Worm (Caenorhabditis elegans) whole organism, L4/young adult: ENCODE results near the gene F46B6.2.

ENCODE experiments used
- W03F9.2 ChIP-seq: fragments of 150-350 bp; optimal IDR thresholded peaks from 2 replicates; lab custom pipeline; 2014; ENCODE audit warnings: missing biosample characterization, missing genetic modification characterization
- dao-5 ChIP-seq: sonication (generic microtip); optimal IDR thresholded peaks from 2 replicates; lab custom pipeline; 2016; ENCODE audit warnings: missing genotype, missing genetic modification characterization, moderate library complexity, missing compliant biosample characterization
- him-1 ChIP-seq: sonication (generic microtip); optimal IDR thresholded peaks from 2 replicates; lab custom pipeline; 2016; ENCODE audit warnings: missing genotype, missing genetic modification reagents, missing genetic modification characterization, missing compliant biosample characterization

ce11 chrV:9786721-9787131, 14.6 kb downstream of the F46B6.2 start, which contains the start of gene F46B6.6:
- TF ChIP-seq dao-5 (tag; lab: Kevin White, UChicago) (no peak), him-1 (tag; lab: Kevin White, UChicago) (no peak), W03F9.2 (tag; lab: Kevin White, UChicago) (no peak)
